Worm (Caenorhabditis elegans) whole organism, young adult: ENCODE results near the gene C55B6.5.

ENCODE experiments used
- C06A6.2 ChIP-seq: fragments of 200-800 bp; sonication (Bioruptor generic); conservative IDR thresholded peaks from 2 replicates; pipeline ENCODE4 v1.3.6; 2022; ENCODE audit warnings: missing genetic modification characterization, missing compliant biosample characterization
- F22D6.2 ChIP-seq: sonication (generic microtip); optimal IDR thresholded peaks from 2 replicates; lab custom pipeline; 2016; ENCODE audit warnings: mild to moderate bottlenecking, missing genetic modification characterization, missing compliant biosample characterization
- F23B12.7 ChIP-seq: sonication (generic microtip); optimal IDR thresholded peaks from 2 replicates; lab custom pipeline; 2017; ENCODE audit warnings: missing genetic modification characterization, mild to moderate bottlenecking, missing compliant biosample characterization, antibody characterized with exemption, moderate library complexity; ENCODE audit not compliant: insufficient read depth
- F52B5.7 ChIP-seq: sonication (generic microtip); optimal IDR thresholded peaks from 2 replicates; lab custom pipeline; 2016; ENCODE audit warnings: mild to moderate bottlenecking, missing genetic modification characterization, missing compliant biosample characterization
- F55B11.4 ChIP-seq: sonication (generic microtip); optimal IDR thresholded peaks from 2 replicates; lab custom pipeline; 2016; ENCODE audit warnings: missing compliant biosample characterization, missing genetic modification characterization, borderline replicate concordance; ENCODE audit not compliant: insufficient read depth
- Y53F4B.3 ChIP-seq: fragments of 200-800 bp; sonication (Bioruptor generic); IDR thresholded peaks from 2 replicates; pipeline ENCODE4 v1.3.6; 2022; ENCODE audit warnings: missing genetic modification reagents, missing genetic modification characterization, missing compliant biosample characterization
- Y56A3A.18 ChIP-seq: fragments of 200-800 bp; sonication (Bioruptor generic); IDR thresholded peaks from 2 replicates; pipeline ENCODE4 v1.3.6; 2022; ENCODE audit warnings: missing genetic modification reagents, missing genetic modification characterization, missing compliant biosample characterization
- akir-1 ChIP-seq: fragments of 200-800 bp; sonication (Bioruptor generic); optimal IDR thresholded peaks from 2 replicates; lab custom pipeline; 2018; ENCODE audit warnings: mild to moderate bottlenecking, missing genetic modification characterization, moderate library complexity, missing compliant biosample characterization
- atf-7 ChIP-seq: sonication (generic microtip); optimal IDR thresholded peaks from 2 replicates; lab custom pipeline; 2017; ENCODE audit warnings: mild to moderate bottlenecking, missing genetic modification characterization, missing compliant biosample characterization
- athp-1 ChIP-seq: sonication (generic microtip); optimal IDR thresholded peaks from 2 replicates; lab custom pipeline; 2017; ENCODE audit warnings: mild to moderate bottlenecking, missing genetic modification characterization, missing compliant biosample characterization
- bed-1 ChIP-seq: fragments of 200-800 bp; sonication (Bioruptor generic); IDR thresholded peaks from 2 replicates; pipeline ENCODE4 v1.3.6; 2022; ENCODE audit warnings: missing genetic modification reagents, missing genetic modification characterization, missing compliant biosample characterization
- cebp-1 ChIP-seq, 2 experiments: fragments of 200-800 bp in 1 of 2; sonication (Bioruptor generic) in 1 of 2; sonication (generic microtip) in 1 of 2; IDR thresholded peaks in 1 of 2; optimal IDR thresholded peaks in 1 of 2; 2 replicates each; pipeline versions ENCODE4 v1.3.6 to Lab custom; 2017 to 2022; ENCODE audit warnings: missing compliant biosample characterization in 2 of 2, missing genetic modification characterization in 2 of 2, mild to moderate bottlenecking in 1 of 2, missing genetic modification reagents in 1 of 2, moderate library complexity in 1 of 2
- ceh-100 ChIP-seq: fragments of 200-800 bp; sonication (Bioruptor generic); IDR thresholded peaks from 2 replicates; pipeline ENCODE4 v1.3.6; 2022; ENCODE audit warnings: missing genetic modification reagents, missing genetic modification characterization, missing compliant biosample characterization
- efl-1 ChIP-seq: fragments of 150-350 bp; optimal IDR thresholded peaks from 2 replicates; lab custom pipeline; 2014; ENCODE audit warnings: missing biosample characterization, missing genetic modification reagents, missing genetic modification characterization
- egl-18 ChIP-seq: fragments of 200-800 bp; sonication (Bioruptor generic); IDR thresholded peaks from 2 replicates; pipeline ENCODE4 v1.3.6; 2022; ENCODE audit warnings: missing genetic modification reagents, missing genetic modification characterization, missing compliant biosample characterization
- egl-44 ChIP-seq: fragments of 200-800 bp; sonication (Bioruptor generic); IDR thresholded peaks from 2 replicates; pipeline ENCODE4 v1.3.6; 2022; ENCODE audit warnings: missing genetic modification reagents, missing genetic modification characterization, missing compliant biosample characterization
- ets-4 ChIP-seq: fragments of 200-800 bp; sonication (Bioruptor generic); optimal IDR thresholded peaks from 2 replicates; lab custom pipeline; 2018; ENCODE audit warnings: mild to moderate bottlenecking, missing genetic modification characterization, missing compliant biosample characterization
- hlh-12 ChIP-seq: sonication (generic microtip); optimal IDR thresholded peaks from 2 replicates; lab custom pipeline; 2016; ENCODE audit warnings: missing genetic modification characterization, missing compliant biosample characterization
- hmg-20 ChIP-seq: fragments of 200-800 bp; sonication (Bioruptor generic); IDR thresholded peaks from 2 replicates; pipeline ENCODE4 v1.3.6; 2022; ENCODE audit warnings: missing genetic modification reagents, missing genetic modification characterization, missing compliant biosample characterization
- lag-1 ChIP-seq: fragments of 200-800 bp; sonication (Bioruptor generic); IDR thresholded peaks from 2 replicates; pipeline ENCODE4 v1.3.6; 2022; ENCODE audit warnings: missing genetic modification reagents, missing genetic modification characterization, missing compliant biosample characterization
- let-607 ChIP-seq, 2 experiments: fragments of 200-800 bp in 1 of 2; sonication (Bioruptor generic) in 1 of 2; sonication (generic microtip) in 1 of 2; optimal IDR thresholded peaks; 2 replicates each; lab custom pipeline; 2016 to 2018; ENCODE audit warnings: mild to moderate bottlenecking in 2 of 2, missing compliant biosample characterization in 2 of 2, missing genetic modification characterization in 2 of 2, moderate library complexity in 2 of 2, missing genotype in 1 of 2
- lsl-1 ChIP-seq: fragments of 200-800 bp; sonication (Bioruptor generic); optimal IDR thresholded peaks from 2 replicates; lab custom pipeline; 2018; ENCODE audit warnings: mild to moderate bottlenecking, missing genetic modification characterization, moderate library complexity, missing compliant biosample characterization
- madf-10 ChIP-seq: sonication (generic microtip); optimal IDR thresholded peaks from 2 replicates; lab custom pipeline; 2016; ENCODE audit warnings: mild to moderate bottlenecking, missing genetic modification characterization, missing compliant biosample characterization
- madf-6 ChIP-seq: fragments of 200-800 bp; sonication (Bioruptor generic); IDR thresholded peaks from 2 replicates; pipeline ENCODE4 v1.3.6; 2022; ENCODE audit warnings: missing genetic modification reagents, missing genetic modification characterization, missing compliant biosample characterization
- mes-4 ChIP-seq: sonication (generic microtip); optimal IDR thresholded peaks from 2 replicates; lab custom pipeline; 2016; ENCODE audit warnings: missing genotype, missing genetic modification characterization, missing compliant biosample characterization
- nfya-1 ChIP-seq: sonication (generic microtip); optimal IDR thresholded peaks from 2 replicates; lab custom pipeline; 2017; ENCODE audit warnings: antibody characterized with exemption, missing compliant biosample characterization, missing genetic modification characterization, borderline replicate concordance; ENCODE audit not compliant: insufficient read depth
- nfyb-1 ChIP-seq: fragments of 200-800 bp; sonication (Bioruptor generic); IDR thresholded peaks from 2 replicates; pipeline ENCODE4 v1.3.6; 2022; ENCODE audit warnings: missing genetic modification reagents, missing genetic modification characterization, missing compliant biosample characterization
- nhr-27 ChIP-seq: fragments of 200-800 bp; sonication (Bioruptor generic); optimal IDR thresholded peaks from 2 replicates; lab custom pipeline; 2018; ENCODE audit warnings: mild to moderate bottlenecking, missing genetic modification characterization, moderate library complexity, missing compliant biosample characterization
- nhr-80 ChIP-seq: sonication (generic microtip); optimal IDR thresholded peaks from 2 replicates; lab custom pipeline; 2016; ENCODE audit warnings: missing genetic modification characterization, missing compliant biosample characterization
- nhr-90 ChIP-seq: sonication (generic microtip); optimal IDR thresholded peaks from 2 replicates; lab custom pipeline; 2016; ENCODE audit warnings: missing genotype, mild to moderate bottlenecking, missing genetic modification characterization, missing compliant biosample characterization
- rec-8 ChIP-seq, 2 experiments: sonication (generic microtip); optimal IDR thresholded peaks; 2 replicates each; lab custom pipeline; 2016; ENCODE audit warnings: mild to moderate bottlenecking in 2 of 2, missing genetic modification characterization in 2 of 2, missing genetic modification reagents in 2 of 2, missing genotype in 2 of 2, missing biosample characterization in 1 of 2, missing compliant biosample characterization in 1 of 2, moderate library complexity in 1 of 2
- repo-1 ChIP-seq: sonication (generic microtip); optimal IDR thresholded peaks from 2 replicates; lab custom pipeline; 2017; ENCODE audit warnings: mild to moderate bottlenecking, missing genetic modification characterization, missing compliant biosample characterization
- somi-1 ChIP-seq: fragments of 200-800 bp; sonication (Bioruptor generic); optimal IDR thresholded peaks from 2 replicates; lab custom pipeline; 2018; ENCODE audit warnings: mild to moderate bottlenecking, missing genetic modification characterization, missing compliant biosample characterization
- tbp1 ChIP-seq: fragments of 200-800 bp; sonication (Bioruptor generic); optimal IDR thresholded peaks from 2 replicates; lab custom pipeline; 2018; ENCODE audit warnings: mild to moderate bottlenecking, missing genetic modification characterization, missing compliant biosample characterization
- unc-62 ChIP-seq: fragments of 150-350 bp; optimal IDR thresholded peaks from 2 replicates; lab custom pipeline; 2014; ENCODE audit warnings: missing biosample characterization, missing genetic modification reagents, missing genetic modification characterization
- zfh-2 ChIP-seq: fragments of 200-800 bp; sonication (Bioruptor generic); conservative IDR thresholded peaks from 2 replicates; pipeline ENCODE4 v1.3.6; 2022; ENCODE audit warnings: missing genetic modification reagents, missing genetic modification characterization, missing compliant biosample characterization
- ztf-18 ChIP-seq: sonication (generic microtip); optimal IDR thresholded peaks from 2 replicates; lab custom pipeline; 2016; ENCODE audit warnings: missing genotype, mild to moderate bottlenecking, missing genetic modification characterization, missing compliant biosample characterization
- ztf-22 ChIP-seq: fragments of 200-800 bp; sonication (Bioruptor generic); optimal IDR thresholded peaks from 2 replicates; lab custom pipeline; 2018; ENCODE audit warnings: mild to moderate bottlenecking, missing genetic modification characterization, moderate library complexity, missing compliant biosample characterization
- ztf-3 ChIP-seq: fragments of 200-800 bp; sonication (Bioruptor generic); optimal IDR thresholded peaks from 2 replicates; lab custom pipeline; 2018; ENCODE audit warnings: mild to moderate bottlenecking, missing genetic modification characterization, missing compliant biosample characterization

C55B6.5 gene

ce11 chrX:7206419-7206818, 1.3 kb upstream of the C55B6.5 start, which contains the start of gene ZK867.2:
ZK867.2 (plus strand) TSS chrX:7206719.
- TF ChIP-seq athp-1 = no peak
- no peak for TF ChIP-seq madf-6 (GFP tag; lab: Robert Waterston, UW)
- TF ChIP-seq egl-18 (GFP tag; lab: Robert Waterston, UW) = no peak
- no peak for TF ChIP-seq lsl-1 (GFP tag; lab: Kevin White, UChicago)
- no peak for TF ChIP-seq mes-4 (tag; lab: Kevin White, UChicago)
- TF ChIP-seq somi-1 (GFP tag; lab: Kevin White, UChicago) = no peak
- TF ChIP-seq F23B12.7 (tag; lab: Kevin White, UChicago) = no peak
- TF ChIP-seq nhr-27 (tag; lab: Kevin White, UChicago) = no peak
- TF ChIP-seq efl-1 (GFP tag; lab: Kevin White, UChicago) = no peak
- no peak for TF ChIP-seq Y53F4B.3
- TF ChIP-seq zfh-2 (GFP tag; lab: Robert Waterston, UW) = no peak
- TF ChIP-seq F55B11.4 (tag; lab: Kevin White, UChicago) = no peak

- TF ChIP-seq ceh-100 (GFP tag; lab: Robert Waterston, UW) = no peak
- no peak for TF ChIP-seq ztf-18 (tag; lab: Kevin White, UChicago)
- no peak for TF ChIP-seq bed-1 (GFP tag; lab: Robert Waterston, UW)
- TF ChIP-seq tbp1 (GFP tag; lab: Kevin White, UChicago) = no peak
- TF ChIP-seq athp-1 = no peak
- no peak for TF ChIP-seq akir-1
- TF ChIP-seq Y53F4B.3 = no peak
- TF ChIP-seq C06A6.2 = no peak
- TF ChIP-seq ztf-3 (GFP tag; lab: Kevin White, UChicago) = no peak
- TF ChIP-seq lag-1 = no peak
- no peak for TF ChIP-seq F22D6.2 (tag; lab: Kevin White, UChicago)
- TF ChIP-seq hlh-12 (tag; lab: Kevin White, UChicago) = no peak
- TF ChIP-seq hmg-20 (GFP tag; lab: Robert Waterston, UW) = no peak
- TF ChIP-seq F52B5.7 (tag; lab: Kevin White, UChicago) = no peak
- TF ChIP-seq egl-18 (GFP tag; lab: Robert Waterston, UW) = no peak
- no peak for TF ChIP-seq rec-8 (tag; optimal IDR thresholded peaks at IDR 0.05; lab: Kevin White, UChicago)
These were observed 920 bp downstream of the C55B6.5 start for ce11 chrX:7204175-7204574.

ce11 chrX:7200475-7200874, 4.6 kb downstream of the C55B6.5 start:
- TF ChIP-seq nfyb-1 (GFP tag; lab: Robert Waterston, UW) (peak; percentile 74), Y56A3A.18 (GFP tag; lab: Robert Waterston, UW) (no peak), ztf-22 (peak; percentile 41), madf-10 (peak; percentile 50), nfya-1 (tag; lab: Kevin White, UChicago) (no peak), atf-7 (tag; lab: Kevin White, UChicago) (peak; percentile 61), cebp-1 (GFP tag; IDR thresholded peaks at IDR 0.05; lab: Robert Waterston, UW) (no peak), cebp-1 (tag; optimal IDR thresholded peaks at IDR 0.05; lab: Kevin White, UChicago) (peak; percentile 55), unc-62 (peak; percentile 53), repo-1 (tag; lab: Kevin White, UChicago) (no peak), egl-44 (GFP tag; lab: Robert Waterston, UW) (0 out of 2 replicates have a peak, but pooled peaks have one; percentile 38), somi-1 (GFP tag; lab: Kevin White, UChicago) (no peak), let-607 (tag; optimal IDR thresholded peaks at IDR 0.05; lab: Kevin White, UChicago) (peak in 1 of 2 experiments; percentile 66), nhr-90 (tag; lab: Kevin White, UChicago) (peak; percentile 21), ets-4 (GFP tag; lab: Kevin White, UChicago) (peak; percentile 44), nhr-80 (tag; lab: Kevin White, UChicago) (peak; percentile 95)
